Fruit fly (Drosophila melanogaster) whole organism, embryonic: ENCODE results near the gene CG12538.

Experiments used
- Bdp1 ChIP-seq: fragments of 200-800 bp; sonication (Bioruptor generic); optimal IDR thresholded peaks from 3 replicates; lab custom pipeline; 2016; ENCODE audit warnings: missing biosample characterization, missing genetic modification characterization
- C15 ChIP-seq: fragments of 200-800 bp; sonication (Bioruptor generic); IDR thresholded peaks from 3 replicates; pipeline ENCODE4 v1.3.6; 2022; ENCODE audit warnings: missing biosample characterization, missing genetic modification characterization
- CG10209 ChIP-seq: fragments of 200-800 bp; sonication (Bioruptor generic); optimal IDR thresholded peaks from 3 replicates; lab custom pipeline; 2017; ENCODE audit warnings: missing biosample characterization, mild to moderate bottlenecking, missing genetic modification characterization, missing genetic modification reagents
- CG10979 ChIP-seq: fragments of 200-800 bp; sonication (Bioruptor generic); optimal IDR thresholded peaks from 2 replicates; lab custom pipeline; 2018; ENCODE audit warnings: missing biosample characterization, mild to moderate bottlenecking, missing genetic modification characterization, moderate library complexity
- CG12155 ChIP-seq: fragments of 200-800 bp; sonication (Bioruptor generic); optimal IDR thresholded peaks from 3 replicates; lab custom pipeline; 2016; ENCODE audit warnings: missing biosample characterization, missing genetic modification characterization
- CG12219 ChIP-seq: fragments of 200-800 bp; sonication (Bioruptor generic); optimal IDR thresholded peaks from 3 replicates; lab custom pipeline; 2018; ENCODE audit warnings: missing biosample characterization, mild to moderate bottlenecking, missing genetic modification characterization
- CG13287 ChIP-seq: fragments of 200-800 bp; sonication (Bioruptor generic); IDR thresholded peaks from 2 replicates; pipeline ENCODE4 v1.3.6; 2022; ENCODE audit warnings: missing biosample characterization, missing genetic modification characterization; ENCODE audit not compliant: partially characterized antibody
- CG13296 ChIP-seq: fragments of 200-800 bp; sonication (Bioruptor generic); optimal IDR thresholded peaks from 3 replicates; lab custom pipeline; 2018; ENCODE audit warnings: missing biosample characterization, mild to moderate bottlenecking, missing genetic modification characterization
- CG15269 ChIP-seq: fragments of 200-800 bp; sonication (Bioruptor generic); optimal IDR thresholded peaks from 2 replicates; lab custom pipeline; 2018; ENCODE audit warnings: missing biosample characterization, mild to moderate bottlenecking, missing genetic modification characterization, moderate library complexity
- CG15601 ChIP-seq: fragments of 200-800 bp; sonication (Bioruptor generic); optimal IDR thresholded peaks from 3 replicates; lab custom pipeline; 2019; ENCODE audit warnings: missing biosample characterization, mild to moderate bottlenecking, missing genetic modification characterization, moderate library complexity
- CG17568 ChIP-seq: fragments of 200-800 bp; sonication (Bioruptor generic); optimal IDR thresholded peaks from 2 replicates; lab custom pipeline; 2018; ENCODE audit warnings: missing biosample characterization, mild to moderate bottlenecking, missing genetic modification characterization, moderate library complexity
- CG1792 ChIP-seq: fragments of 200-800 bp; sonication (Bioruptor generic); optimal IDR thresholded peaks from 2 replicates; lab custom pipeline; 2016; ENCODE audit warnings: missing biosample characterization, missing genetic modification characterization
- CG18764 ChIP-seq: fragments of 200-800 bp; sonication (Bioruptor generic); optimal IDR thresholded peaks from 3 replicates; lab custom pipeline; 2016; ENCODE audit warnings: missing biosample characterization, missing genetic modification characterization
- CG2120 ChIP-seq: fragments of 200-800 bp; sonication (Bioruptor generic); optimal IDR thresholded peaks from 3 replicates; lab custom pipeline; 2016; ENCODE audit warnings: missing biosample characterization, missing genetic modification characterization
- CG2129 ChIP-seq: fragments of 200-800 bp; sonication (Bioruptor generic); IDR thresholded peaks from 2 replicates; pipeline ENCODE4 v1.3.6; 2022; ENCODE audit warnings: missing biosample characterization, missing genetic modification characterization; ENCODE audit not compliant: partially characterized antibody
- CG3065 ChIP-seq: fragments of 200-800 bp; sonication (Bioruptor generic); optimal IDR thresholded peaks from 2 replicates; lab custom pipeline; 2016; ENCODE audit warnings: missing biosample characterization, missing genetic modification characterization
- CG31441 ChIP-seq: fragments of 200-800 bp; sonication (Bioruptor generic); IDR thresholded peaks from 2 replicates; pipeline ENCODE4 v1.3.6; 2022; ENCODE audit warnings: missing biosample characterization, missing genetic modification characterization
- CG3163 ChIP-seq: fragments of 200-800 bp; sonication (Bioruptor generic); optimal IDR thresholded peaks from 3 replicates; lab custom pipeline; 2016; ENCODE audit warnings: missing biosample characterization, missing genetic modification characterization
- CG32767 ChIP-seq: fragments of 200-800 bp; sonication (Bioruptor generic); IDR thresholded peaks from 2 replicates; pipeline ENCODE4 v1.3.6; 2022; ENCODE audit warnings: missing biosample characterization, missing genetic modification characterization
- CG3281 ChIP-seq: fragments of 200-800 bp; sonication (Bioruptor generic); optimal IDR thresholded peaks from 3 replicates; lab custom pipeline; 2017; ENCODE audit warnings: missing biosample characterization, mild to moderate bottlenecking, missing genetic modification characterization
- CG34376 ChIP-seq: fragments of 200-800 bp; sonication (Bioruptor generic); optimal IDR thresholded peaks from 2 replicates; lab custom pipeline; 2018; ENCODE audit warnings: missing biosample characterization, mild to moderate bottlenecking, missing genetic modification characterization
- CG42726 ChIP-seq: fragments of 200-800 bp; sonication (Bioruptor generic); IDR thresholded peaks from 2 replicates; pipeline ENCODE4 v1.3.6; 2022; ENCODE audit warnings: missing biosample characterization, missing genetic modification characterization; ENCODE audit not compliant: partially characterized antibody
- CG4282 ChIP-seq: fragments of 200-800 bp; sonication (Bioruptor generic); optimal IDR thresholded peaks from 2 replicates; lab custom pipeline; 2016; ENCODE audit warnings: missing biosample characterization, missing genetic modification characterization
- CG6272 ChIP-seq: fragments of 200-800 bp; sonication (Bioruptor generic); IDR thresholded peaks from 2 replicates; pipeline ENCODE4 v1.3.6; 2022; ENCODE audit warnings: missing biosample characterization, missing genetic modification characterization
- CG6654 ChIP-seq: fragments of 200-800 bp; sonication (Bioruptor generic); optimal IDR thresholded peaks from 2 replicates; lab custom pipeline; 2017; ENCODE audit warnings: missing biosample characterization, mild to moderate bottlenecking, missing genetic modification characterization
- CG7786 ChIP-seq: fragments of 200-800 bp; sonication (Bioruptor generic); optimal IDR thresholded peaks from 2 replicates; lab custom pipeline; 2016; ENCODE audit warnings: missing biosample characterization, missing genetic modification characterization
- CG9437 ChIP-seq: fragments of 200-800 bp; sonication (Bioruptor generic); optimal IDR thresholded peaks from 2 replicates; lab custom pipeline; 2018; ENCODE audit warnings: missing biosample characterization, mild to moderate bottlenecking, missing genetic modification characterization
- Dip2 ChIP-seq: fragments of 200-800 bp; sonication (Bioruptor generic); IDR thresholded peaks from 2 replicates; pipeline ENCODE4 v1.3.6; 2022; ENCODE audit warnings: missing biosample characterization, missing genetic modification characterization
- HmgZ ChIP-seq: fragments of 200-800 bp; sonication (Bioruptor generic); optimal IDR thresholded peaks from 2 replicates; lab custom pipeline; 2018; ENCODE audit warnings: missing biosample characterization, mild to moderate bottlenecking, missing genetic modification characterization
- Jarid2 ChIP-seq: fragments of 200-800 bp; sonication (Bioruptor generic); optimal IDR thresholded peaks from 3 replicates; lab custom pipeline; 2017; ENCODE audit warnings: mild to moderate bottlenecking, missing biosample characterization, missing genetic modification reagents, missing genetic modification characterization
- NC2α ChIP-seq: fragments of 200-800 bp; sonication (Bioruptor generic); optimal IDR thresholded peaks from 2 replicates; lab custom pipeline; 2016; ENCODE audit warnings: missing biosample characterization, missing genetic modification characterization
- NFAT ChIP-seq: fragments of 200-800 bp; sonication (Bioruptor generic); IDR thresholded peaks from 2 replicates; pipeline ENCODE4 v1.3.6; 2022; ENCODE audit warnings: missing biosample characterization, missing genetic modification characterization
- Rfx ChIP-seq: fragments of 200-800 bp; sonication (Bioruptor generic); IDR thresholded peaks from 2 replicates; pipeline ENCODE4 v1.3.6; 2022; ENCODE audit warnings: missing biosample characterization, missing genetic modification characterization
- Scr ChIP-seq: fragments of 200-800 bp; sonication (Bioruptor generic); IDR thresholded peaks from 2 replicates; pipeline ENCODE4 v1.3.6; 2022; ENCODE audit warnings: missing biosample characterization, missing genetic modification characterization; ENCODE audit not compliant: partially characterized antibody
- Sin3A ChIP-seq: fragments of >200 bp; optimal IDR thresholded peaks from 2 replicates; lab custom pipeline; 2018
- amos ChIP-seq: fragments of 200-800 bp; sonication (Bioruptor generic); IDR thresholded peaks from 2 replicates; pipeline ENCODE4 v1.3.6; 2022; ENCODE audit warnings: missing biosample characterization, missing genetic modification characterization; ENCODE audit not compliant: partially characterized antibody
- bigmax ChIP-seq: fragments of 200-800 bp; sonication (Bioruptor generic); optimal IDR thresholded peaks from 2 replicates; lab custom pipeline; 2018; ENCODE audit warnings: missing biosample characterization, mild to moderate bottlenecking, missing genetic modification characterization
- chif ChIP-seq, 2 experiments: fragments of 200-800 bp; sonication (Bioruptor generic); optimal IDR thresholded peaks; 3 replicates each; lab custom pipeline; 2016; ENCODE audit warnings: missing biosample characterization in 2 of 2, missing genetic modification characterization in 2 of 2
- croc ChIP-seq: fragments of 200-800 bp; sonication (Bioruptor generic); conservative IDR thresholded peaks from 3 replicates; pipeline ENCODE4 v1.3.6; 2022; ENCODE audit warnings: missing biosample characterization, missing genetic modification characterization
- dpn ChIP-seq, 2 experiments: fragments of 200-800 bp; sonication (Bioruptor generic); optimal IDR thresholded peaks; 3 replicates each; lab custom pipeline; 2016; ENCODE audit warnings: missing biosample characterization in 2 of 2, missing genetic modification characterization in 2 of 2
- fd64A ChIP-seq: fragments of 200-800 bp; sonication (Bioruptor generic); optimal IDR thresholded peaks from 3 replicates; lab custom pipeline; 2018; ENCODE audit warnings: missing biosample characterization, mild to moderate bottlenecking, missing genetic modification characterization
- grau ChIP-seq: fragments of 200-800 bp; optimal IDR thresholded peaks from 3 replicates; lab custom pipeline; 2019; ENCODE audit warnings: missing biosample characterization, mild to moderate bottlenecking, missing genetic modification characterization, moderate library complexity
- gsb ChIP-seq: fragments of 200-800 bp; sonication (Bioruptor generic); IDR thresholded peaks from 2 replicates; pipeline ENCODE4 v1.3.6; 2022; ENCODE audit warnings: missing biosample characterization, missing genetic modification characterization
- hb ChIP-seq: fragments of 200-800 bp; sonication (Bioruptor generic); IDR thresholded peaks from 3 replicates; pipeline ENCODE4 v1.3.6; 2022; ENCODE audit warnings: missing biosample characterization, missing genetic modification characterization; ENCODE audit not compliant: partially characterized antibody
- jumu ChIP-seq: fragments of 200-800 bp; sonication (Bioruptor generic); optimal IDR thresholded peaks from 3 replicates; lab custom pipeline; 2016; ENCODE audit warnings: missing biosample characterization, missing genetic modification characterization
- otp ChIP-seq: fragments of 200-800 bp; sonication (Bioruptor generic); IDR thresholded peaks from 3 replicates; pipeline ENCODE4, ENCODE4 v1.3.6; 2022; ENCODE audit warnings: missing biosample characterization, missing genetic modification characterization
- ranshi ChIP-seq: fragments of 200-800 bp; sonication (Bioruptor generic); IDR thresholded peaks from 2 replicates; pipeline ENCODE4 v1.3.6; 2022; ENCODE audit warnings: missing biosample characterization, missing genetic modification characterization
- row ChIP-seq: fragments of 200-800 bp; sonication (Bioruptor generic); IDR thresholded peaks from 3 replicates; pipeline ENCODE4 v1.3.6; 2022; ENCODE audit warnings: missing biosample characterization, missing genetic modification characterization
- tll ChIP-seq, 2 experiments: fragments of 200-800 bp in 1 of 2; fragments of >200 bp in 1 of 2; sonication (Bioruptor generic) in 1 of 2; optimal IDR thresholded peaks; 2 replicates each; lab custom pipeline; 2017 to 2019; ENCODE audit warnings: missing biosample characterization in 2 of 2, missing genetic modification characterization in 2 of 2, mild to moderate bottlenecking in 1 of 2, moderate library complexity in 1 of 2
- vnd ChIP-seq: fragments of 200-800 bp; sonication (Bioruptor generic); IDR thresholded peaks from 3 replicates; pipeline ENCODE4 v1.3.6; 2022; ENCODE audit warnings: missing biosample characterization, missing genetic modification characterization; ENCODE audit not compliant: partially characterized antibody
- zf30C ChIP-seq: fragments of 200-800 bp; sonication (Bioruptor generic); optimal IDR thresholded peaks from 3 replicates; lab custom pipeline; 2018; ENCODE audit warnings: missing biosample characterization, mild to moderate bottlenecking, missing genetic modification characterization

CG12538 gene

dm6 chr3R:13549515-13549914 lies 26.2 kb upstream of the CG12538 start (continued):
- no peak for TF ChIP-seq CG3163 (GFP tag; lab: Kevin White, UChicago)
- TF ChIP-seq NFAT (GFP tag; lab: Robert Waterston, UW): no peak
- no peak for TF ChIP-seq Scr (GFP tag; lab: Robert Waterston, UW)
- TF ChIP-seq gsb (GFP tag; lab: Robert Waterston, UW): no peak
- no peak for TF ChIP-seq Bdp1 (GFP tag; lab: Kevin White, UChicago)
- TF ChIP-seq CG32767: peak; percentile 42; the same call in 1 of the 2 replicates
- no peak for TF ChIP-seq CG1792
- TF ChIP-seq CG6654 (GFP tag; lab: Kevin White, UChicago): no peak
- TF ChIP-seq HmgZ (tag; lab: Kevin White, UChicago): no peak
- TF ChIP-seq CG12155: no peak
- peak; percentile 57 for TF ChIP-seq CG15601 (tag; lab: Kevin White, UChicago)
- no peak for TF ChIP-seq CG13287 (GFP tag; lab: Robert Waterston, UW)
- TF ChIP-seq Rfx (GFP tag; lab: Robert Waterston, UW): no peak
- peak; percentile 34 for TF ChIP-seq CG12219
- TF ChIP-seq CG3281 (GFP tag; lab: Kevin White, UChicago): no peak
- TF ChIP-seq CG7786 (GFP tag; lab: Kevin White, UChicago): no peak
- no peak for TF ChIP-seq CG2129 (GFP tag; lab: Robert Waterston, UW)
- no peak for TF ChIP-seq hb (GFP tag; lab: Robert Waterston, UW)
- no peak for TF ChIP-seq NC2α
- TF ChIP-seq fd64A (GFP tag; lab: Kevin White, UChicago): no peak
- peak; percentile 38 for TF ChIP-seq CG9437 (GFP tag; lab: Kevin White, UChicago)
- peak; percentile 49 for TF ChIP-seq CG15269 (tag; lab: Kevin White, UChicago)
- TF ChIP-seq CG10209 (GFP tag; lab: Kevin White, UChicago): peak; percentile 22
- TF ChIP-seq croc: no peak
- TF ChIP-seq row: peak; percentile 45; the same call in 1 of the 3 replicates
- no peak for TF ChIP-seq zf30C (GFP tag; lab: Kevin White, UChicago)
- TF ChIP-seq CG3065 (GFP tag; lab: Kevin White, UChicago): no peak
- no peak for TF ChIP-seq Sin3A
- TF ChIP-seq CG18764 (GFP tag; lab: Kevin White, UChicago): no peak
- no peak for TF ChIP-seq tll (GFP tag; optimal IDR thresholded peaks at IDR 0.05; lab: Kevin White, UChicago)
- TF ChIP-seq Jarid2 (GFP tag; lab: Kevin White, UChicago): no peak
- no peak for TF ChIP-seq CG2120
- no peak for TF ChIP-seq CG17568 (GFP tag; lab: Kevin White, UChicago)
- TF ChIP-seq grau (tag; lab: Kevin White, UChicago): peak; percentile 54
- no peak for TF ChIP-seq Dip2
- TF ChIP-seq amos: no peak
- TF ChIP-seq CG10979 (tag; lab: Kevin White, UChicago): peak; percentile 66
- TF ChIP-seq CG13296 (GFP tag; lab: Kevin White, UChicago): no peak
- no peak for TF ChIP-seq vnd
- TF ChIP-seq jumu (GFP tag; lab: Kevin White, UChicago): no peak
- no peak for TF ChIP-seq CG42726
- TF ChIP-seq ranshi (GFP tag; lab: Robert Waterston, UW): peak; percentile 16; the same call in 1 of the 2 replicates
- TF ChIP-seq CG31441 (GFP tag; lab: Robert Waterston, UW): peak; percentile 53; the same call in 1 of the 2 replicates
- no peak for TF ChIP-seq CG6272 (GFP tag; lab: Robert Waterston, UW)
- TF ChIP-seq CG34376 (GFP tag; lab: Kevin White, UChicago): no peak
- no peak for TF ChIP-seq otp (GFP tag; lab: Robert Waterston, UW)
- TF ChIP-seq CG4282: no peak
- TF ChIP-seq dpn (GFP tag; optimal IDR thresholded peaks at IDR 0.05; lab: Kevin White, UChicago): peak; percentile 9 to 25
- TF ChIP-seq chif (GFP tag; optimal IDR thresholded peaks at IDR 0.05; lab: Kevin White, UChicago): peak in 1 of 2 experiments; percentile 37
- no peak for TF ChIP-seq C15 (GFP tag; lab: Robert Waterston, UW)
- TF ChIP-seq bigmax (GFP tag; lab: Kevin White, UChicago): no peak
